Worm (Caenorhabditis elegans) whole organism, young adult: Measurements from ENCODE around the gene T15H9.5.

Experiments
- F10E7.11 ChIP-seq: sonication (generic microtip); optimal IDR thresholded peaks from 2 replicates; lab custom pipeline; 2017; ENCODE audit warnings: mild to moderate bottlenecking, missing genetic modification characterization, moderate library complexity, missing compliant biosample characterization
- F37B4.10 ChIP-seq: fragments of 200-800 bp; sonication (Bioruptor generic); IDR thresholded peaks from 2 replicates; pipeline ENCODE4 v1.3.6; 2022; ENCODE audit warnings: missing genetic modification characterization, missing compliant biosample characterization
- F55B11.4 ChIP-seq: sonication (generic microtip); optimal IDR thresholded peaks from 2 replicates; lab custom pipeline; 2016; ENCODE audit warnings: missing compliant biosample characterization, missing genetic modification characterization, borderline replicate concordance; ENCODE audit not compliant: insufficient read depth
- K11D2.4 ChIP-seq: fragments of 200-800 bp; sonication (Bioruptor generic); IDR thresholded peaks from 2 replicates; pipeline ENCODE4 v1.3.6; 2022; ENCODE audit warnings: missing genetic modification reagents, missing genetic modification characterization, missing compliant biosample characterization
- Y53G8AR.9 ChIP-seq: fragments of 200-800 bp; sonication (Bioruptor generic); conservative IDR thresholded peaks from 2 replicates; pipeline ENCODE4 v1.3.6; 2022; ENCODE audit warnings: missing genetic modification reagents, missing genetic modification characterization, missing compliant biosample characterization
- Y56A3A.18 ChIP-seq: fragments of 200-800 bp; sonication (Bioruptor generic); IDR thresholded peaks from 2 replicates; pipeline ENCODE4 v1.3.6; 2022; ENCODE audit warnings: missing genetic modification reagents, missing genetic modification characterization, missing compliant biosample characterization
- Y67H2A.10 ChIP-seq: fragments of 200-800 bp; sonication (Bioruptor generic); conservative IDR thresholded peaks from 2 replicates; pipeline ENCODE4 v1.3.6; 2022; ENCODE audit warnings: missing genetic modification reagents, missing genetic modification characterization, missing compliant biosample characterization
- ama-1 ChIP-seq, 3 experiments: fragments of 150-350 bp in 1 of 3; sonication (generic microtip) in 2 of 3; optimal IDR thresholded peaks; 2 replicates each; lab custom pipeline; 2014 to 2018; ENCODE audit warnings: missing biosample characterization in 2 of 3, missing genetic modification characterization in 2 of 3, missing genetic modification reagents in 2 of 3
- aptf-2 ChIP-seq: fragments of 200-800 bp; sonication (Bioruptor generic); conservative IDR thresholded peaks from 2 replicates; pipeline ENCODE4 v1.3.6; 2022; ENCODE audit warnings: missing genetic modification reagents, missing genetic modification characterization, missing compliant biosample characterization
- athp-1 ChIP-seq: sonication (generic microtip); optimal IDR thresholded peaks from 2 replicates; lab custom pipeline; 2017; ENCODE audit warnings: mild to moderate bottlenecking, missing genetic modification characterization, missing compliant biosample characterization
- attf-3 ChIP-seq: fragments of 200-800 bp; sonication (Bioruptor generic); conservative IDR thresholded peaks from 2 replicates; pipeline ENCODE4 v1.3.6; 2022; ENCODE audit warnings: missing genetic modification reagents, missing genetic modification characterization, missing compliant biosample characterization
- attf-5 ChIP-seq: fragments of 200-800 bp; sonication (Bioruptor generic); optimal IDR thresholded peaks from 2 replicates; lab custom pipeline; 2018; ENCODE audit warnings: mild to moderate bottlenecking, missing genetic modification characterization, missing compliant biosample characterization
- bed-2 ChIP-seq: fragments of 200-800 bp; sonication (Bioruptor generic); IDR thresholded peaks from 2 replicates; pipeline ENCODE4 v1.3.6; 2022; ENCODE audit warnings: missing genetic modification reagents, missing genetic modification characterization, missing compliant biosample characterization
- ceh-91 ChIP-seq: fragments of 200-800 bp; sonication (Bioruptor generic); IDR thresholded peaks from 2 replicates; pipeline ENCODE4 v1.3.6; 2022; ENCODE audit warnings: missing genetic modification reagents, missing genetic modification characterization, missing compliant biosample characterization
- die-1 ChIP-seq: sonication (generic microtip); optimal IDR thresholded peaks from 2 replicates; lab custom pipeline; 2016; ENCODE audit warnings: missing genotype, mild to moderate bottlenecking, missing genetic modification characterization, missing compliant biosample characterization
- dpl-1 ChIP-seq: fragments of 150-350 bp; optimal IDR thresholded peaks from 2 replicates; lab custom pipeline; 2014; ENCODE audit warnings: missing biosample characterization, missing genetic modification reagents, missing genetic modification characterization
- efl-1 ChIP-seq: fragments of 150-350 bp; optimal IDR thresholded peaks from 2 replicates; lab custom pipeline; 2014; ENCODE audit warnings: missing biosample characterization, missing genetic modification reagents, missing genetic modification characterization
- ekl-4 ChIP-seq: fragments of 200-800 bp; sonication (Bioruptor generic); IDR thresholded peaks from 2 replicates; pipeline ENCODE4 v1.3.6; 2022; ENCODE audit warnings: missing genetic modification reagents, missing genetic modification characterization, missing compliant biosample characterization
- fkh-3 ChIP-seq: sonication (generic microtip); optimal IDR thresholded peaks from 2 replicates; lab custom pipeline; 2016; ENCODE audit warnings: mild to moderate bottlenecking, missing genetic modification characterization, missing compliant biosample characterization
- gei-17 ChIP-seq: fragments of 200-800 bp; sonication (Bioruptor generic); optimal IDR thresholded peaks from 2 replicates; lab custom pipeline; 2018; ENCODE audit warnings: mild to moderate bottlenecking, missing genetic modification characterization, missing compliant biosample characterization
- him-1 ChIP-seq: sonication (generic microtip); optimal IDR thresholded peaks from 2 replicates; lab custom pipeline; 2016; ENCODE audit warnings: missing genotype, missing genetic modification reagents, missing genetic modification characterization, missing compliant biosample characterization
- hmg-20 ChIP-seq: fragments of 200-800 bp; sonication (Bioruptor generic); IDR thresholded peaks from 2 replicates; pipeline ENCODE4 v1.3.6; 2022; ENCODE audit warnings: missing genetic modification reagents, missing genetic modification characterization, missing compliant biosample characterization
- hsf-1 ChIP-seq: fragments of 200-800 bp; sonication (Bioruptor generic); IDR thresholded peaks from 2 replicates; pipeline ENCODE4 v1.3.6; 2022; ENCODE audit warnings: missing genetic modification reagents, missing genetic modification characterization, missing compliant biosample characterization
- lag-1 ChIP-seq: fragments of 200-800 bp; sonication (Bioruptor generic); IDR thresholded peaks from 2 replicates; pipeline ENCODE4 v1.3.6; 2022; ENCODE audit warnings: missing genetic modification reagents, missing genetic modification characterization, missing compliant biosample characterization
- let-526 ChIP-seq: fragments of 200-800 bp; sonication (Bioruptor generic); IDR thresholded peaks from 2 replicates; pipeline ENCODE4 v1.3.6; 2022; ENCODE audit warnings: missing genetic modification reagents, missing genetic modification characterization, missing compliant biosample characterization
- madf-3 ChIP-seq: fragments of 200-800 bp; sonication (Bioruptor generic); IDR thresholded peaks from 2 replicates; pipeline ENCODE4 v1.3.6; 2022; ENCODE audit warnings: missing genetic modification reagents, missing genetic modification characterization, missing compliant biosample characterization
- mcd-1 ChIP-seq: fragments of 200-800 bp; sonication (Bioruptor generic); IDR thresholded peaks from 2 replicates; pipeline ENCODE4 v1.3.6; 2022; ENCODE audit warnings: missing genetic modification reagents, missing genetic modification characterization, missing compliant biosample characterization
- mel-28 ChIP-seq: sonication (generic microtip); optimal IDR thresholded peaks from 2 replicates; lab custom pipeline; 2016; ENCODE audit warnings: borderline replicate concordance, mild to moderate bottlenecking, missing genetic modification characterization, missing compliant biosample characterization
- mes-4 ChIP-seq: sonication (generic microtip); optimal IDR thresholded peaks from 2 replicates; lab custom pipeline; 2016; ENCODE audit warnings: missing genotype, missing genetic modification characterization, missing compliant biosample characterization
- nfya-2 ChIP-seq: fragments of 200-800 bp; sonication (Bioruptor generic); IDR thresholded peaks from 2 replicates; pipeline ENCODE4 v1.3.6; 2022; ENCODE audit warnings: missing genetic modification reagents, missing genetic modification characterization, missing compliant biosample characterization
- nfyb-1 ChIP-seq: fragments of 200-800 bp; sonication (Bioruptor generic); IDR thresholded peaks from 2 replicates; pipeline ENCODE4 v1.3.6; 2022; ENCODE audit warnings: missing genetic modification reagents, missing genetic modification characterization, missing compliant biosample characterization
- nhr-120 ChIP-seq: fragments of 200-800 bp; sonication (Bioruptor generic); IDR thresholded peaks from 2 replicates; pipeline ENCODE4 v1.3.6; 2022; ENCODE audit warnings: missing genetic modification characterization, missing compliant biosample characterization
- nhr-27 ChIP-seq: fragments of 200-800 bp; sonication (Bioruptor generic); optimal IDR thresholded peaks from 2 replicates; lab custom pipeline; 2018; ENCODE audit warnings: mild to moderate bottlenecking, missing genetic modification characterization, moderate library complexity, missing compliant biosample characterization
- nhr-80 ChIP-seq: sonication (generic microtip); optimal IDR thresholded peaks from 2 replicates; lab custom pipeline; 2016; ENCODE audit warnings: missing genetic modification characterization, missing compliant biosample characterization
- nhr-90 ChIP-seq: sonication (generic microtip); optimal IDR thresholded peaks from 2 replicates; lab custom pipeline; 2016; ENCODE audit warnings: missing genotype, mild to moderate bottlenecking, missing genetic modification characterization, missing compliant biosample characterization
- rcor-1 ChIP-seq: fragments of 200-800 bp; sonication (Bioruptor generic); IDR thresholded peaks from 2 replicates; pipeline ENCODE4 v1.3.6; 2022; ENCODE audit warnings: missing genetic modification reagents, missing genetic modification characterization, missing compliant biosample characterization
- rec-8 ChIP-seq, 2 experiments: sonication (generic microtip); optimal IDR thresholded peaks; 2 replicates each; lab custom pipeline; 2016; ENCODE audit warnings: mild to moderate bottlenecking in 2 of 2, missing genetic modification characterization in 2 of 2, missing genetic modification reagents in 2 of 2, missing genotype in 2 of 2, missing biosample characterization in 1 of 2, missing compliant biosample characterization in 1 of 2, moderate library complexity in 1 of 2
- sea-2 ChIP-seq: fragments of 200-800 bp; sonication (Bioruptor generic); IDR thresholded peaks from 2 replicates; pipeline ENCODE4 v1.3.6; 2022; ENCODE audit warnings: missing genetic modification characterization, missing compliant biosample characterization
- snpc-1.1 ChIP-seq: sonication (generic microtip); optimal IDR thresholded peaks from 2 replicates; lab custom pipeline; 2017; ENCODE audit warnings: missing genetic modification characterization, mild to moderate bottlenecking, missing compliant biosample characterization, antibody characterized with exemption, moderate library complexity, missing genotype, missing genetic modification reagents; ENCODE audit not compliant: insufficient read depth
- somi-1 ChIP-seq: fragments of 200-800 bp; sonication (Bioruptor generic); optimal IDR thresholded peaks from 2 replicates; lab custom pipeline; 2018; ENCODE audit warnings: mild to moderate bottlenecking, missing genetic modification characterization, missing compliant biosample characterization
- tbp1 ChIP-seq: fragments of 200-800 bp; sonication (Bioruptor generic); optimal IDR thresholded peaks from 2 replicates; lab custom pipeline; 2018; ENCODE audit warnings: mild to moderate bottlenecking, missing genetic modification characterization, missing compliant biosample characterization
- tbx-9 ChIP-seq: sonication (generic microtip); optimal IDR thresholded peaks from 2 replicates; lab custom pipeline; 2016; ENCODE audit warnings: borderline replicate concordance, missing genetic modification characterization, inconsistent platforms, missing compliant biosample characterization
- unc-130 ChIP-seq: sonication (generic microtip); optimal IDR thresholded peaks from 2 replicates; lab custom pipeline; 2016; ENCODE audit warnings: missing genetic modification reagents, missing genetic modification characterization, missing compliant biosample characterization
- zfh-2 ChIP-seq: fragments of 200-800 bp; sonication (Bioruptor generic); conservative IDR thresholded peaks from 2 replicates; pipeline ENCODE4 v1.3.6; 2022; ENCODE audit warnings: missing genetic modification reagents, missing genetic modification characterization, missing compliant biosample characterization
- ztf-18 ChIP-seq: sonication (generic microtip); optimal IDR thresholded peaks from 2 replicates; lab custom pipeline; 2016; ENCODE audit warnings: missing genotype, mild to moderate bottlenecking, missing genetic modification characterization, missing compliant biosample characterization
- ztf-26 ChIP-seq: sonication (generic microtip); optimal IDR thresholded peaks from 2 replicates; lab custom pipeline; 2017; ENCODE audit warnings: missing genetic modification characterization, missing compliant biosample characterization
- ztf-3 ChIP-seq: fragments of 200-800 bp; sonication (Bioruptor generic); optimal IDR thresholded peaks from 2 replicates; lab custom pipeline; 2018; ENCODE audit warnings: mild to moderate bottlenecking, missing genetic modification characterization, missing compliant biosample characterization

The T15H9.5 gene

ce11 chrII:9646928-9647838 lies 35.9 kb upstream of the T15H9.5 start, which contains the start of gene sqv-8 (continued):
- TF ChIP-seq aptf-2 (no peak), madf-3 (GFP tag; lab: Robert Waterston, UW) (no peak), dpl-1 (no peak), ztf-18 (no peak), die-1 (tag; lab: Kevin White, UChicago) (no peak), F55B11.4 (no peak), nhr-120 (GFP tag; lab: Robert Waterston, UW) (no peak), F10E7.11 (no peak), Y67H2A.10 (no peak), bed-2 (GFP tag; lab: Robert Waterston, UW) (no peak), sea-2 (no peak), ceh-91 (peak; percentile 27; the same call in 1 of the 2 replicates), nfyb-1 (GFP tag; lab: Robert Waterston, UW) (no peak), attf-3 (GFP tag; lab: Robert Waterston, UW) (no peak), mcd-1 (no peak), mes-4 (tag; lab: Kevin White, UChicago) (no peak), snpc-1.1 (tag; lab: Kevin White, UChicago) (no peak), nhr-80 (tag; lab: Kevin White, UChicago) (peak; percentile 65), rec-8 (tag; optimal IDR thresholded peaks at IDR 0.05; lab: Kevin White, UChicago) (no peak), Y56A3A.18 (no peak), K11D2.4 (GFP tag; lab: Robert Waterston, UW) (no peak), ztf-26 (tag; lab: Kevin White, UChicago) (no peak), nfya-2 (no peak), athp-1 (tag; lab: Kevin White, UChicago) (no peak), somi-1 (GFP tag; lab: Kevin White, UChicago) (no peak), tbx-9 (tag; lab: Kevin White, UChicago) (no peak), gei-17 (GFP tag; lab: Kevin White, UChicago) (no peak), rcor-1 (GFP tag; lab: Robert Waterston, UW) (no peak), ztf-3 (GFP tag; lab: Kevin White, UChicago) (no peak), let-526 (GFP tag; lab: Robert Waterston, UW) (no peak), hsf-1 (GFP tag; lab: Robert Waterston, UW) (no peak), fkh-3 (tag; lab: Kevin White, UChicago) (no peak), mel-28 (tag; lab: Kevin White, UChicago) (no peak), zfh-2 (GFP tag; lab: Robert Waterston, UW) (no peak), attf-5 (GFP tag; lab: Kevin White, UChicago) (peak; percentile 20), him-1 (no peak), nhr-90 (no peak), hmg-20 (no peak), ekl-4 (no peak), lag-1 (GFP tag; lab: Robert Waterston, UW) (no peak), ama-1 (optimal IDR thresholded peaks at IDR 0.05; lab: Kevin White, UChicago) (no peak), ama-1 (GFP tag; optimal IDR thresholded peaks at IDR 0.05; lab: Kevin White, UChicago) (no peak), nhr-27 (tag; lab: Kevin White, UChicago) (no peak), Y53G8AR.9 (GFP tag; lab: Robert Waterston, UW) (no peak), tbp1 (GFP tag; lab: Kevin White, UChicago) (no peak), F37B4.10 (GFP tag; lab: Robert Waterston, UW) (no peak), unc-130 (no peak), efl-1 (GFP tag; lab: Kevin White, UChicago) (peak; percentile 41)
